Fruit fly (Drosophila melanogaster): ENCODE data around the gene sina.
A peak's percentile ranks its signal among the peaks of the same experiment; 100 is the strongest.

The sina gene

dm6 chr3L:16870723-16871137 lies 17.2 kb downstream of the sina start (continued):
- TF ChIP-seq dan (GFP tag; IDR thresholded peaks at IDR 0.05) (no peak), usp (GFP tag; optimal IDR thresholded peaks at IDR 0.05) (no peak), CG3163 (GFP tag; optimal IDR thresholded peaks at IDR 0.05) (no peak), Nf-YC (tag; optimal IDR thresholded peaks at IDR 0.05) (no peak), ATbp (GFP tag; optimal IDR thresholded peaks at IDR 0.05) (peak; percentile 42), CG3726 (GFP tag; IDR thresholded peaks at IDR 0.05) (no peak), CG11085 (GFP tag; IDR thresholded peaks at IDR 0.05) (no peak), esg (GFP tag; conservative IDR thresholded peaks at IDR 0.05) (no peak), CG13123 (GFP tag; optimal IDR thresholded peaks at IDR 0.05) (no peak), CG8089 (GFP tag; optimal IDR thresholded peaks at IDR 0.05) (no peak), CG13287 (GFP tag; IDR thresholded peaks at IDR 0.05; ENCODE audit: partially characterized antibody) (no peak), D19A (tag; optimal IDR thresholded peaks at IDR 0.05) (peak; percentile 29), CG17385 (GFP tag; optimal IDR thresholded peaks at IDR 0.05) (no peak), Ets97D (GFP tag; optimal IDR thresholded peaks at IDR 0.05) (no peak), chm (GFP tag; IDR thresholded peaks at IDR 0.05) (no peak), NK7.1 (GFP tag; optimal IDR thresholded peaks at IDR 0.05) (no peak), CG1603 (tag; optimal IDR thresholded peaks at IDR 0.05) (no peak), scrt (GFP tag; optimal IDR thresholded peaks at IDR 0.05) (no peak), dmrt11E (tag; optimal IDR thresholded peaks at IDR 0.05) (no peak), CG11723 (GFP tag; optimal IDR thresholded peaks at IDR 0.05) (no peak), CG10565 (GFP tag; optimal IDR thresholded peaks at IDR 0.05) (no peak), sqz (GFP tag; optimal IDR thresholded peaks at IDR 0.05) (no peak), MESR4 (GFP tag; optimal IDR thresholded peaks at IDR 0.05) (no peak), CG33213 (GFP tag; optimal IDR thresholded peaks at IDR 0.05) (no peak), CG18011 (GFP tag; optimal IDR thresholded peaks at IDR 0.05) (no peak), MTF-1 (GFP tag; optimal IDR thresholded peaks at IDR 0.05; ENCODE audit: borderline replicate concordance) (no peak)

- no peak for TF ChIP-seq mld (GFP tag; IDR thresholded peaks at IDR 0.05; ENCODE audit: partially characterized antibody)
- peak; percentile 51 for TF ChIP-seq lab (GFP tag; optimal IDR thresholded peaks at IDR 0.05)
- TF ChIP-seq h (optimal IDR thresholded peaks at IDR 0.05): no peak
- no peak for TF ChIP-seq CG12744 (GFP tag; optimal IDR thresholded peaks at IDR 0.05)
- peak; percentile 53 for TF ChIP-seq Med (GFP tag)
- no peak for TF ChIP-seq Dad (GFP tag; optimal IDR thresholded peaks at IDR 0.05)
- TF ChIP-seq ac (GFP tag; optimal IDR thresholded peaks at IDR 0.05): no peak
- no peak for TF ChIP-seq CG8290 (GFP tag; optimal IDR thresholded peaks at IDR 0.05)
- peak in 1 of 2 experiments; percentile 13 for TF ChIP-seq CG8290 (tag; optimal IDR thresholded peaks at IDR 0.05)
- TF ChIP-seq CG2120 (GFP tag; optimal IDR thresholded peaks at IDR 0.05): peak; percentile 38
- no peak for TF ChIP-seq Nf-YA (GFP tag; IDR thresholded peaks at IDR 0.05)
- peak; percentile 36 for TF ChIP-seq Rfx (GFP tag; IDR thresholded peaks at IDR 0.05)
- no peak for TF ChIP-seq otp (GFP tag; IDR thresholded peaks at IDR 0.05)
- no peak for TF ChIP-seq Tbp (GFP tag; optimal IDR thresholded peaks at IDR 0.05)
- peak; percentile 34 for TF ChIP-seq oc (tag; optimal IDR thresholded peaks at IDR 0.05)
- 0 out of 2 replicates have a peak, but pooled peaks have one; percentile 8 for TF ChIP-seq CG32532 (GFP tag; IDR thresholded peaks at IDR 0.05)
- TF ChIP-seq jing (GFP tag; optimal IDR thresholded peaks at IDR 0.05): no peak
- 0 out of 4 replicates have a peak, but pooled peaks have one; percentile 46 for TF ChIP-seq chinmo (GFP tag; IDR thresholded peaks at IDR 0.05; ENCODE audit: partially characterized antibody)
- peak; percentile 22; the same call in 1 of the 2 replicates for TF ChIP-seq slbo (GFP tag; IDR thresholded peaks at IDR 0.05)
- peak; percentile 32 for TF ChIP-seq CG3281 (GFP tag; optimal IDR thresholded peaks at IDR 0.05)
- TF ChIP-seq Sry-β (GFP tag; optimal IDR thresholded peaks at IDR 0.05): no peak
- TF ChIP-seq CG9932 (GFP tag; IDR thresholded peaks at IDR 0.05): 0 out of 2 replicates have a peak, but pooled peaks have one; percentile 8
Measured at dm6 chr3L:16871630-16872029, 18.1 kb downstream of the sina start.
